Fruit fly (Drosophila melanogaster) whole organism, embryonic: ENCODE results near the gene dar1.

ENCODE experiments used
- Ada2b ChIP-seq: fragments of 200-800 bp; sonication (Bioruptor generic); IDR thresholded peaks from 2 replicates; pipeline ENCODE4 v1.3.6; 2022; ENCODE audit warnings: missing biosample characterization, missing genetic modification characterization
- Adf1 ChIP-seq: fragments of 200-800 bp; sonication (Bioruptor generic); IDR thresholded peaks from 2 replicates; pipeline ENCODE4 v1.3.6; 2022; ENCODE audit warnings: missing biosample characterization, missing genetic modification characterization
- CG13287 ChIP-seq: fragments of 200-800 bp; sonication (Bioruptor generic); IDR thresholded peaks from 2 replicates; pipeline ENCODE4 v1.3.6; 2022; ENCODE audit warnings: missing biosample characterization, missing genetic modification characterization; ENCODE audit not compliant: partially characterized antibody
- CG14441 ChIP-seq: fragments of 200-800 bp; sonication (Bioruptor generic); IDR thresholded peaks from 2 replicates; pipeline ENCODE4 v1.3.6; 2022; ENCODE audit warnings: missing biosample characterization, missing genetic modification characterization
- CG1792 ChIP-seq: fragments of 200-800 bp; sonication (Bioruptor generic); optimal IDR thresholded peaks from 2 replicates; lab custom pipeline; 2016; ENCODE audit warnings: missing biosample characterization, missing genetic modification characterization
- CG2129 ChIP-seq: fragments of 200-800 bp; sonication (Bioruptor generic); IDR thresholded peaks from 2 replicates; pipeline ENCODE4 v1.3.6; 2022; ENCODE audit warnings: missing biosample characterization, missing genetic modification characterization; ENCODE audit not compliant: partially characterized antibody
- CG3163 ChIP-seq: fragments of 200-800 bp; sonication (Bioruptor generic); optimal IDR thresholded peaks from 3 replicates; lab custom pipeline; 2016; ENCODE audit warnings: missing biosample characterization, missing genetic modification characterization
- CG32767 ChIP-seq: fragments of 200-800 bp; sonication (Bioruptor generic); IDR thresholded peaks from 2 replicates; pipeline ENCODE4 v1.3.6; 2022; ENCODE audit warnings: missing biosample characterization, missing genetic modification characterization
- CG34224 ChIP-seq: fragments of 200-800 bp; sonication (Bioruptor generic); IDR thresholded peaks from 3 replicates; pipeline ENCODE4 v1.3.6; 2022; ENCODE audit warnings: missing biosample characterization, missing genetic modification characterization; ENCODE audit not compliant: partially characterized antibody
- CG43689 ChIP-seq: fragments of 200-800 bp; sonication (Bioruptor generic); IDR thresholded peaks from 2 replicates; pipeline ENCODE4 v1.3.6; 2022; ENCODE audit warnings: missing biosample characterization, missing genetic modification characterization
- CG7963 ChIP-seq: fragments of 200-800 bp; sonication (Bioruptor generic); IDR thresholded peaks from 3 replicates; pipeline ENCODE4 v1.3.6; 2022; ENCODE audit warnings: missing biosample characterization, missing genetic modification characterization; ENCODE audit not compliant: partially characterized antibody
- CTCF ChIP-seq: fragments of 200-800 bp; sonication (Bioruptor generic); optimal IDR thresholded peaks from 2 replicates; lab custom pipeline; 2017; ENCODE audit warnings: missing biosample characterization, mild to moderate bottlenecking, missing genetic modification characterization, moderate library complexity
- Dbx ChIP-seq: fragments of 200-800 bp; sonication (Bioruptor generic); IDR thresholded peaks from 3 replicates; pipeline ENCODE4 v1.3.6; 2022; ENCODE audit warnings: missing biosample characterization, missing genetic modification characterization
- Dll ChIP-seq: fragments of 200-800 bp; sonication (Bioruptor generic); IDR thresholded peaks from 4 replicates; pipeline ENCODE4 v1.3.6; 2022; ENCODE audit warnings: missing biosample characterization, missing genetic modification characterization; ENCODE audit not compliant: partially characterized antibody
- Drgx ChIP-seq: fragments of 200-800 bp; sonication (Bioruptor generic); IDR thresholded peaks from 2 replicates; pipeline ENCODE4 v1.3.6; 2022; ENCODE audit warnings: missing biosample characterization, missing genetic modification characterization
- Elba2 ChIP-seq: fragments of 200-800 bp; sonication (Bioruptor generic); optimal IDR thresholded peaks from 3 replicates; lab custom pipeline; 2016; ENCODE audit warnings: missing biosample characterization, missing genetic modification characterization
- HLH4C ChIP-seq: fragments of 200-800 bp; sonication (Bioruptor generic); IDR thresholded peaks from 3 replicates; pipeline ENCODE4 v1.3.6; 2022; ENCODE audit warnings: missing biosample characterization, missing genetic modification characterization; ENCODE audit not compliant: partially characterized antibody
- Hey ChIP-seq: fragments of 200-800 bp; sonication (Bioruptor generic); optimal IDR thresholded peaks from 3 replicates; lab custom pipeline; 2018; ENCODE audit warnings: missing biosample characterization, mild to moderate bottlenecking, missing genetic modification characterization
- Hr51 ChIP-seq, 2 experiments: fragments of 200-800 bp; sonication (Bioruptor generic); optimal IDR thresholded peaks; 2 replicates in 1 of 2; 3 replicates in 1 of 2; lab custom pipeline; 2016 to 2018; ENCODE audit warnings: missing biosample characterization in 2 of 2, missing genetic modification characterization in 2 of 2, mild to moderate bottlenecking in 1 of 2, moderate library complexity in 1 of 2
- Lim3 ChIP-seq: fragments of 200-800 bp; sonication (Bioruptor generic); IDR thresholded peaks from 2 replicates; pipeline ENCODE4 v1.3.6; 2022; ENCODE audit warnings: missing biosample characterization, missing genetic modification characterization
- Xbp1 ChIP-seq: fragments of 200-800 bp; sonication (Bioruptor generic); optimal IDR thresholded peaks from 3 replicates; lab custom pipeline; 2016; ENCODE audit warnings: missing biosample characterization, mild to moderate bottlenecking, missing genetic modification characterization
- cg ChIP-seq: fragments of 200-800 bp; sonication (Bioruptor generic); optimal IDR thresholded peaks from 3 replicates; lab custom pipeline; 2019; ENCODE audit warnings: missing biosample characterization, mild to moderate bottlenecking, missing genetic modification characterization, moderate library complexity
- chm ChIP-seq: fragments of 200-800 bp; sonication (Bioruptor generic); IDR thresholded peaks from 2 replicates; pipeline ENCODE4 v1.3.6; 2022; ENCODE audit warnings: missing biosample characterization, missing genetic modification characterization
- ci ChIP-seq: fragments of 200-800 bp; sonication (Bioruptor generic); IDR thresholded peaks from 3 replicates; pipeline ENCODE4 v1.3.6; 2022; ENCODE audit warnings: missing biosample characterization, missing genetic modification characterization
- crol ChIP-seq: fragments of 200-800 bp; sonication (Bioruptor generic); IDR thresholded peaks from 2 replicates; pipeline ENCODE4 v1.3.6; 2022; ENCODE audit warnings: missing biosample characterization, missing genetic modification characterization
- dysf ChIP-seq: fragments of 200-800 bp; sonication (Bioruptor generic); IDR thresholded peaks from 3 replicates; pipeline ENCODE4 v1.3.6; 2022; ENCODE audit warnings: missing biosample characterization, missing genetic modification characterization
- fd3F ChIP-seq: fragments of 200-800 bp; sonication (Bioruptor generic); optimal IDR thresholded peaks from 2 replicates; lab custom pipeline; 2018; ENCODE audit warnings: missing biosample characterization, mild to moderate bottlenecking, missing genetic modification characterization, moderate library complexity
- hbn ChIP-seq: fragments of 200-800 bp; sonication (Bioruptor generic); IDR thresholded peaks from 2 replicates; pipeline ENCODE4 v1.3.6; 2022; ENCODE audit warnings: missing biosample characterization, missing genetic modification characterization; ENCODE audit not compliant: partially characterized antibody
- her ChIP-seq: fragments of 200-800 bp; sonication (Bioruptor generic); optimal IDR thresholded peaks from 2 replicates; lab custom pipeline; 2016; ENCODE audit warnings: missing biosample characterization, missing genetic modification characterization
- insv ChIP-seq, 2 experiments: fragments of 200-800 bp; sonication (Bioruptor generic); optimal IDR thresholded peaks; 3 replicates each; lab custom pipeline; 2016 to 2018; ENCODE audit warnings: missing biosample characterization in 2 of 2, missing genetic modification characterization in 2 of 2
- jing ChIP-seq: fragments of 200-800 bp; sonication (Bioruptor generic); optimal IDR thresholded peaks from 2 replicates; lab custom pipeline; 2018; ENCODE audit warnings: missing biosample characterization, mild to moderate bottlenecking, missing genetic modification characterization
- kni ChIP-seq: fragments of 200-800 bp; sonication (Bioruptor generic); optimal IDR thresholded peaks from 3 replicates; lab custom pipeline; 2017; ENCODE audit warnings: mild to moderate bottlenecking, missing biosample characterization, missing genetic modification reagents, missing genetic modification characterization
- maf-S ChIP-seq: fragments of 200-800 bp; sonication (Bioruptor generic); optimal IDR thresholded peaks from 2 replicates; lab custom pipeline; 2016; ENCODE audit warnings: missing biosample characterization, missing genetic modification characterization
- nerfin-2 ChIP-seq: fragments of 200-800 bp; sonication (Bioruptor generic); IDR thresholded peaks from 2 replicates; pipeline ENCODE4 v1.3.6; 2022; ENCODE audit warnings: missing biosample characterization, missing genetic modification characterization; ENCODE audit not compliant: partially characterized antibody
- nom ChIP-seq: fragments of 200-800 bp; sonication (Bioruptor generic); optimal IDR thresholded peaks from 2 replicates; lab custom pipeline; 2017; ENCODE audit warnings: missing biosample characterization, missing genetic modification characterization, mild to moderate bottlenecking, moderate library complexity, missing genetic modification reagents
- pros ChIP-seq: fragments of 200-800 bp; sonication (Bioruptor generic); optimal IDR thresholded peaks from 3 replicates; lab custom pipeline; 2019; ENCODE audit warnings: missing biosample characterization, mild to moderate bottlenecking, missing genetic modification characterization, moderate library complexity
- pzg ChIP-seq: fragments of 200-800 bp; sonication (Bioruptor generic); optimal IDR thresholded peaks from 3 replicates; lab custom pipeline; 2018; ENCODE audit warnings: missing biosample characterization, mild to moderate bottlenecking, missing genetic modification characterization, moderate library complexity
- salm ChIP-seq: fragments of 200-800 bp; sonication (Bioruptor generic); optimal IDR thresholded peaks from 2 replicates; lab custom pipeline; 2018; ENCODE audit warnings: missing biosample characterization, mild to moderate bottlenecking, missing genetic modification characterization
- sens-2 ChIP-seq: fragments of 200-800 bp; sonication (Bioruptor generic); IDR thresholded peaks from 2 replicates; pipeline ENCODE4 v1.3.6; 2022; ENCODE audit warnings: missing biosample characterization, missing genetic modification characterization
- seq ChIP-seq: fragments of 200-800 bp; sonication (Bioruptor generic); IDR thresholded peaks from 2 replicates; pipeline ENCODE4 v1.3.6; 2022; ENCODE audit warnings: missing biosample characterization, missing genetic modification characterization
- sim ChIP-seq: fragments of 200-800 bp; sonication (Bioruptor generic); IDR thresholded peaks from 2 replicates; pipeline ENCODE4 v1.3.6; 2022; ENCODE audit warnings: missing biosample characterization, missing genetic modification characterization
- so ChIP-seq: fragments of 200-800 bp; sonication (Bioruptor generic); IDR thresholded peaks from 3 replicates; pipeline ENCODE4 v1.3.6; 2022; ENCODE audit warnings: missing biosample characterization, missing genetic modification characterization
- sob ChIP-seq: fragments of 200-800 bp; sonication (Bioruptor generic); IDR thresholded peaks from 2 replicates; pipeline ENCODE4 v1.3.6; 2022; ENCODE audit warnings: missing biosample characterization, missing genetic modification characterization
- sr ChIP-seq: fragments of 200-800 bp; sonication (Bioruptor generic); IDR thresholded peaks from 3 replicates; pipeline ENCODE4 v1.3.6; 2022; ENCODE audit warnings: missing biosample characterization, missing genetic modification characterization
- stc ChIP-seq: fragments of 200-800 bp; sonication (Bioruptor generic); IDR thresholded peaks from 2 replicates; pipeline ENCODE4 v1.3.6; 2022; ENCODE audit warnings: missing biosample characterization, missing genetic modification characterization
- vnd ChIP-seq: fragments of 200-800 bp; sonication (Bioruptor generic); IDR thresholded peaks from 3 replicates; pipeline ENCODE4 v1.3.6; 2022; ENCODE audit warnings: missing biosample characterization, missing genetic modification characterization; ENCODE audit not compliant: partially characterized antibody
- vvl ChIP-seq: fragments of 200-800 bp; sonication (Bioruptor generic); IDR thresholded peaks from 2 replicates; pipeline ENCODE4 v1.3.6; 2022; ENCODE audit warnings: missing biosample characterization, missing genetic modification characterization
- yki ChIP-seq: fragments of >200 bp; optimal IDR thresholded peaks from 3 replicates; lab custom pipeline; 2018
- zen2 ChIP-seq: fragments of 200-800 bp; sonication (Bioruptor generic); IDR thresholded peaks from 3 replicates; pipeline ENCODE4 v1.3.6; 2022; ENCODE audit warnings: missing biosample characterization, missing genetic modification characterization; ENCODE audit not compliant: partially characterized antibody

dar1 gene

DNA sequence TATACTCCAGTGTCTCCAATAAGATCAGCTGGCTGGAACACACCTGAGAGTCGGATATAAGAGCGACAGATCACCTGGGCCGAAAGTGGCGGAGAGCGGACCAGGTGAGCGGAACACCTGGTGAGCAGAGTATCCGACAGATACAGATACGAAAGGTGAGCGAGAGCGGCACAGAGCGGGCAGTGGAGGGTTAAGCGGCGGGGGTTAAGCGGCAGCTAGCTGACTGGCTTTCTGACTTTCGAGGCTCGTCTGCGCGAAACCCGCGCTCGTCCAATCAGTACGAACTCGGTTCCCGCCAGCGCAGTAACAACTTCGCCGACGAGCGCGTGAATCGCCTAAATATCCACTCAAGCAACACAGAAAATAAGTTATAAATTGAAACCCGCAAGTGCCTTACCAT is at the start of gene dar1 (continued):
- peak; percentile 35; the same call in 1 of the 2 replicates for TF ChIP-seq sob (GFP tag; lab: Robert Waterston, UW)
- TF ChIP-seq jing (GFP tag; lab: Kevin White, UChicago) = peak; percentile 55
- peak; percentile 38; the same call in 1 of the 4 replicates for TF ChIP-seq Dll
- TF ChIP-seq vvl (GFP tag; lab: Robert Waterston, UW) = peak; percentile 49; the same call in 1 of the 2 replicates
- TF ChIP-seq CG34224 = peak; percentile 73
- TF ChIP-seq CG14441 (GFP tag; lab: Robert Waterston, UW) = 0 out of 2 replicates have a peak, but pooled peaks have one; percentile 10
- peak; percentile 79 for TF ChIP-seq yki
- TF ChIP-seq nom (GFP tag; lab: Kevin White, UChicago) = peak; percentile 33
- no peak for TF ChIP-seq Lim3 (GFP tag; lab: Robert Waterston, UW)
- peak; percentile 54; the same call in 2 of the 3 replicates for TF ChIP-seq sr (GFP tag; lab: Robert Waterston, UW)
- TF ChIP-seq crol (GFP tag; lab: Robert Waterston, UW) = peak; percentile 96
- peak; percentile 42; the same call in 1 of the 2 replicates for TF ChIP-seq Drgx (GFP tag; lab: Robert Waterston, UW)
- peak; percentile 62 for TF ChIP-seq hbn (GFP tag; lab: Robert Waterston, UW)
- TF ChIP-seq CG2129 (GFP tag; lab: Robert Waterston, UW) = peak; percentile 44; the same call in 1 of the 2 replicates
- 0 out of 2 replicates have a peak, but pooled peaks have one; percentile 13 for TF ChIP-seq CG43689 (GFP tag; lab: Robert Waterston, UW)
- TF ChIP-seq CG7963 = 0 out of 3 replicates have a peak, but pooled peaks have one; percentile 40
- TF ChIP-seq Dbx (GFP tag; lab: Robert Waterston, UW) = peak; percentile 58; the same call in 1 of the 3 replicates
- peak; percentile 37 for TF ChIP-seq Elba2 (GFP tag; lab: Kevin White, UChicago)
- TF ChIP-seq chm (GFP tag; lab: Robert Waterston, UW) = peak; percentile 53; the same call in 1 of the 2 replicates
- TF ChIP-seq pzg (GFP tag; lab: Kevin White, UChicago) = no peak
- TF ChIP-seq vnd (GFP tag; lab: Robert Waterston, UW) = 0 out of 3 replicates have a peak, but pooled peaks have one; percentile 21
- TF ChIP-seq CG13287 = peak; percentile 53; the same call in 1 of the 2 replicates
- no peak for TF ChIP-seq maf-S (GFP tag; lab: Kevin White, UChicago)
- TF ChIP-seq sim (GFP tag; lab: Robert Waterston, UW) = 0 out of 2 replicates have a peak, but pooled peaks have one; percentile 40
- peak; percentile 14; the same call in 1 of the 2 replicates for TF ChIP-seq stc (GFP tag; lab: Robert Waterston, UW)
- TF ChIP-seq Adf1 = peak; percentile 40; the same call in 1 of the 2 replicates
- no peak for TF ChIP-seq salm
- TF ChIP-seq CG3163 (GFP tag; lab: Kevin White, UChicago) = no peak
- TF ChIP-seq Ada2b (GFP tag; lab: Robert Waterston, UW) = no peak
- no peak for TF ChIP-seq cg (GFP tag; lab: Kevin White, UChicago)
- peak; percentile 6 for TF ChIP-seq CTCF (GFP tag; lab: Kevin White, UChicago)
- peak; percentile 86 for TF ChIP-seq kni (GFP tag; lab: Kevin White, UChicago)
- 0 out of 3 replicates have a peak, but pooled peaks have one; percentile 35 for TF ChIP-seq so (GFP tag; lab: Robert Waterston, UW)
- TF ChIP-seq HLH4C (GFP tag; lab: Robert Waterston, UW) = peak; percentile 25; the same call in 1 of the 3 replicates
- peak in 1 of 2 experiments; percentile 88 for TF ChIP-seq insv (GFP tag; optimal IDR thresholded peaks at IDR 0.05; lab: Kevin White, UChicago)
- peak; percentile 72 for TF ChIP-seq zen2 (GFP tag; lab: Robert Waterston, UW)
- no peak for TF ChIP-seq Hey (tag; lab: Kevin White, UChicago)
- TF ChIP-seq CG32767 (GFP tag; lab: Robert Waterston, UW) = peak; percentile 56; the same call in 1 of the 2 replicates
- TF ChIP-seq nerfin-2 (GFP tag; lab: Robert Waterston, UW) = no peak
- TF ChIP-seq pros (GFP tag; lab: Kevin White, UChicago) = peak; percentile 42
- no peak for TF ChIP-seq Xbp1
- TF ChIP-seq seq (GFP tag; lab: Robert Waterston, UW) = 0 out of 2 replicates have a peak, but pooled peaks have one; percentile 9
- TF ChIP-seq ci = peak; percentile 44; the same call in 1 of the 3 replicates
- TF ChIP-seq Hr51 (GFP tag; optimal IDR thresholded peaks at IDR 0.05; lab: Kevin White, UChicago) = no peak
- TF ChIP-seq dysf (GFP tag; lab: Robert Waterston, UW) = 0 out of 3 replicates have a peak, but pooled peaks have one; percentile 29
- TF ChIP-seq her (GFP tag; lab: Kevin White, UChicago) = no peak
- no peak for TF ChIP-seq sens-2 (GFP tag; lab: Robert Waterston, UW)
- TF ChIP-seq fd3F (GFP tag; lab: Kevin White, UChicago) = no peak
- TF ChIP-seq CG1792 (GFP tag; lab: Kevin White, UChicago) = no peak
